Fruit fly (Drosophila melanogaster) whole organism: ENCODE data around the gene 4E-T.

ENCODE experiments used
- CG8478 ChIP-seq: fragments of >200 bp; optimal IDR thresholded peaks from 2 replicates; lab custom pipeline; 2018; ENCODE audit warnings: inconsistent platforms
- Dll ChIP-seq: fragments of >200 bp; optimal IDR thresholded peaks from 2 replicates; lab custom pipeline; 2017
- EcR ChIP-seq, 2 experiments: fragments of >200 bp; optimal IDR thresholded peaks; 2 replicates each; lab custom pipeline; 2017; ENCODE audit warnings: missing biosample characterization in 2 of 2, missing genetic modification characterization in 2 of 2, missing genetic modification reagents in 2 of 2
- pan ChIP-seq: fragments of >200 bp; optimal IDR thresholded peaks from 2 replicates; lab custom pipeline; 2017
- psq ChIP-seq: fragments of >200 bp; optimal IDR thresholded peaks from 2 replicates; lab custom pipeline; 2017
- usp ChIP-seq: fragments of >200 bp; optimal IDR thresholded peaks from 2 replicates; lab custom pipeline; 2017; ENCODE audit warnings: missing biosample characterization, missing genetic modification characterization, mixed read lengths

DNA sequence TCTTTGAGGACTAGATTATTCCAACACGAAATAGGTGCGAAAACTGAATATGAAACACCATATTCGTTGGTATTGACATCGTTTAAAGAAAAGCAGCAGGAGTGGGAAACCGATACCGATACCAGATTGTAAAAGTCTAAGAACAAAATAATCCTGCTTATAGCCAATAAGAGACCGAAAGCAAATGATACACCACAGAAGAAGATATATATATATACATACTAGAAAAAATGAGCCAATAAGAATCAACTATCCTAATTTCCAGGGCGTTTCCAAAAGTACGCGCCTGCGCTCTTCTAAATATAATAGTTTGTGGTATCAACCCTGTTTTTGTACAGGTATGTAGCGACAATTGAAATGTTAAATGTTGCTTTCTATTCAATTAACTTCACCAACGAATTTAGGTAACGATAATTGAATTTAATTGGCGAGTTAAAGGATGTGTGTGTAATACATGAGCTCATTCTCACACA, 20.3 kb upstream of the 4E-T start, which contains the start of gene fuss:
- no peak for TF ChIP-seq EcR (GFP tag; optimal IDR thresholded peaks at IDR 0.05; lab: Kevin White, UChicago)
- no peak for TF ChIP-seq usp (GFP tag; lab: Kevin White, UChicago)
- TF ChIP-seq psq (lab: Kevin White, UChicago), result no peak
- TF ChIP-seq CG8478 (lab: Kevin White, UChicago), result no peak
- TF ChIP-seq pan (lab: Kevin White, UChicago), result no peak
- no peak for TF ChIP-seq Dll (lab: Kevin White, UChicago)
